Worm (Caenorhabditis elegans): Measurements from ENCODE around the gene srw-138.
"Not testable (repeated sequence)": the region's sequence is repeated elsewhere in the genome, so short reads cannot be mapped to it uniquely, and the experiment has no call there.

DNA sequence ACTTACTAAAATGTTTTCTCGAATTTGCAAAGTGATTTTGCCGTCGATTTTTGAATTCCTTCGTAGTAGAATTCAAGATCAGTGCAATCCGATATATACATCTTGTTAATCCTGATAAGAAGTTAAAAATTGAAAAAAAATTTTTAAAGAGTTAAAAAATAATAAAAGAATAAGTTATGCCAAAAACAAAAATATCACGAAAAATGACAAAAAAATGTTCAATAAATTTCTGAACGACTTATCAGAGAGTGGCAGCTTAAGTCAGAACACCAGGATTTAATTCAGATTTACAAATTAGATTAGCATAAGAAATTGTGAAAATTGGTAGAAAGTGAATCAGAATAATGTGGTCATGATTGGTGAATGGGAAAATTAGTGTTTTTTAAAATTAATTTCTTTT, 10.8 kb downstream of the srw-138 start, which contains the start of gene srw-122:
- TF ChIP-seq lin-15B (tag; optimal IDR thresholded peaks at IDR 0.05); unc-62 (GFP tag; optimal IDR thresholded peaks at IDR 0.05 in 1 of 2); unc-62 (tag; optimal IDR thresholded peaks at IDR 0.05); hlh-30 (tag; optimal IDR thresholded peaks at IDR 0.05; ENCODE audit: insufficient read depth); ceh-44 (GFP tag; IDR thresholded peaks at IDR 0.05); nhr-25 (tag; optimal IDR thresholded peaks at IDR 0.05; ENCODE audit: borderline replicate concordance, insufficient read depth): not testable (repeated sequence)

Data from whole organism, L4 larva.